Fruit fly (Drosophila melanogaster) ovary, adult (tissue): Measurements from ENCODE around the gene ClpP.

Experiments used
- CG17801 ChIP-seq: fragments of 200-800 bp; optimal IDR thresholded peaks from 2 replicates; lab custom pipeline; 2019; ENCODE audit warnings: missing biosample characterization, mild to moderate bottlenecking, missing genetic modification characterization, moderate library complexity; ENCODE audit not compliant: partially characterized antibody

ClpP gene

DNA sequence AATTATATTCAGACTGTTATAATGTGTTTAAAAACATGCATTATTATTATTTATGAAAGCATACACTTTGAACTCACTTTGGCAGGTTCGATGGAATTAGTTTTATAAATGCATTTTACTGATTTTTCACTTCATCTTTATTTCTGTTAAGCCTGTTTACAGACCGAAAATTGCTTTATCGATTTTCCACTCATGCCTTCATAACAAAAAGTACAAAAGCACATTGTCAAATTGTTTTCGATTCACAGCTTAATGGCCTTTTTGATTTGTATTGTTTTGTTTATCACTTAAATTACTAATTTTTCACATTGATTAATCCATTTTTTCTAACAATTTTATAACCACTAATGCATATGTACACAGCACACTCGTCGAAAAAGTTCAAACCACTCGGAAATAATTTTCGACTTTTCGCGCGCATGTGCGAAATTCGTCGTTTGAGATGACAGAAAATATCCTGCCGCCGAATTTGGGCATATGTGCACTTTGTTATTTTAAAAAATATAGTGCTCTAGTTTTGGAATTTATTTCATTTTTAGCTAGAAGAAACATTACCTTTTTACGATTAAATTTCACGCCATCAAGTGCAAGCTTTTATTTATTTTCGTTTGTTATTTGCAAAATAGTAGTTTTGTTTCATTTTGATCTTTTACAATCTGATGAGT, 17.1 kb downstream of the ClpP start, which contains the start of gene rho-5:
rho-5 (minus strand) TSS at position 296 of the 665 bp plus-strand sequence.
- no peak for TF ChIP-seq CG17801 (GFP tag; lab: Kevin White, UChicago)

DNA sequence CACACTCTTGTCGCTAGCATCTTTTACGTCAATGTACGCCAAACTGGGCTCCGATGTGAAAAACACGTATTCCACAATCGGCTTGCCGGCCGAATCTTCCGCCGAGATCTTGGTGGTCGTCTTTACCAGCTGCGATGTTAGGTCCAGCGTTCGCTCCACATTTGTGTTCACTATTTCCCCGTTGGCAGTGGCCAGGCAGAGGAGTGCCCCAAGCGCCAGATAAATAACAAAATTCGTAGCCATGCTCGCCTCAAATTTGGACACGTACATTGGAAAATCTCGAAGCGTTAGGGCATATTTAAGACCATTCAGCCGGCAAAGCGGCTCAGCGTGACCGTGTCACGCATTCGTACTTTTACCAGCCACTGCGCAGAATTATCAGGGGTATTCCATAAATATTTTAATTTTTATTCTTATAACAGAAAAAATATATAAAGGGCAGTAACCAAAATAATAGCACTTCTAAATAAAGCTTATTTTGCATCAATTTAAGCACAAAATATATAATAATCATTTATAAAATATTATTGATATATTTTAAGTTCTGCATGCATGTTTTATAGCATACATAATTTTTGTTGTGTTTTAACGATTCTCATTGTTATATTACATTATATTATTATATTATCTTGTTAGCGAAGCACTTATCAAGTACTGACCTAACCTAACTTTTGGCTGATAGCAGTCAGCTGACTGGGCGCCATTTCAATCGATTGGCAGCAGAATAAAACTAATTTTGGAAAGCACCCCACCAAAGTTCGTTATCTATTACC, 19.1 kb downstream of the ClpP start, which contains the start of the genes CG33303 and dpr19:
CG33303 (minus strand) TSS at position 294 of the 773 bp plus-strand sequence.
dpr19 (plus strand) TSS at position 705 of the 773 bp plus-strand sequence.
- peak; percentile 59 for TF ChIP-seq CG17801 (GFP tag; lab: Kevin White, UChicago)

DNA sequence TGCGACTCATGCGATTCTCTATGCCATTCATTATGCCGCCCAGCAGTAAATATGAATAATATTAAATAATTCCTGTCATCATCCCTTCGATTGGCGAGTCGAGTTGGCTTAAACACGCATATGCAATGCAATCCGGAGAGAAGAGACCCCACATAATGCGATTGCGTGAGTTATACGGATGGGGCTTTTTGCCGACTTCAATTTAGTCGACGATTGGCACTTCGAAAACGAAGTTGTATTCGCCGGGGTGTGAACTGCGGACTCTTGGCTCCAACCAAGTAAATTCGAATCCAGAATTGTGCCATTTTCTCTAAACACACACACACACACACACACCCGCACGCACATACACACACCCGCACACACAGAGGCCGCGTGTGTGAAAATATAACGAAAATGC, 19.7 kb downstream of the ClpP start:
- no peak for TF ChIP-seq CG17801 (GFP tag; lab: Kevin White, UChicago)

DNA sequence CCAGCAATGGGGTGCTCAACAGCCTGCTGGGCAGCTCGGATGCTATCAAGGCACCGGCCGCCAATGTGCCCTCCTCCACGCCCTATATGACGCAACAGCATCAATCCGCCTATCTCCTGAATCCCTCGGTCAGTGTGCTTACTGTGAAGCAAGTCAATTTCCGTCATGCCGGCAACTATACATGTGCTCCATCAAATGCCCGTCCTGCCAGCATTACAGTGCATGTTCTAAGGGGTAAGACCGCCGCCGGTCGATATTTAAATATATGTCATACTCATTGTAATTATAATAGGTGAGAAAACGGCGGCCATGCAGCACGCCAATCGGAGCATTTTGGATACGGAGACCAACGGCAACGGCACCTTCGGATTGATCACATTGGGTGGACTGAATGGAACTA, 22.0 kb downstream of the ClpP start:
- no peak for TF ChIP-seq CG17801 (GFP tag; lab: Kevin White, UChicago)

DNA sequence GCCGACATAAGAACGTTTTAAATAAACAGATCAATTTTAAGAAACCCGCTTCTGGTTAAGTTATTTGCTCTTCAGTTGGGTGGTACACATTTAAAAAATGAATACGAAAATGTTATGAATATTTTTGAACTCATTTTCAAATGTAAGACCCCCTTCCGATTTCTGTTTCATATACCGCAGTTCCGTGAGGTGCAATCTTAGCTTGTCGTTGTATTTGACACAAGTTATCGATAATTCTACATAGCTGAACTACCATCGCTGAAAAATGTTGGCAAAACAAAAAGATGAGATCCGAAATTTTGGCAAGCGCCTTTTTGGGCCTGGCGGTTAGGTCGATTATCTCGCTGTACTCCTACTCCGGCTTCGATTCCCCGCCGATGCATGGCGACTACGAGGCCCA, 23.3 kb downstream of the ClpP start, which contains the start of gene gny:
gny (plus strand) TSS at position 239 of the 400 bp plus-strand sequence.
- TF ChIP-seq CG17801 (GFP tag; lab: Kevin White, UChicago), result no peak

DNA sequence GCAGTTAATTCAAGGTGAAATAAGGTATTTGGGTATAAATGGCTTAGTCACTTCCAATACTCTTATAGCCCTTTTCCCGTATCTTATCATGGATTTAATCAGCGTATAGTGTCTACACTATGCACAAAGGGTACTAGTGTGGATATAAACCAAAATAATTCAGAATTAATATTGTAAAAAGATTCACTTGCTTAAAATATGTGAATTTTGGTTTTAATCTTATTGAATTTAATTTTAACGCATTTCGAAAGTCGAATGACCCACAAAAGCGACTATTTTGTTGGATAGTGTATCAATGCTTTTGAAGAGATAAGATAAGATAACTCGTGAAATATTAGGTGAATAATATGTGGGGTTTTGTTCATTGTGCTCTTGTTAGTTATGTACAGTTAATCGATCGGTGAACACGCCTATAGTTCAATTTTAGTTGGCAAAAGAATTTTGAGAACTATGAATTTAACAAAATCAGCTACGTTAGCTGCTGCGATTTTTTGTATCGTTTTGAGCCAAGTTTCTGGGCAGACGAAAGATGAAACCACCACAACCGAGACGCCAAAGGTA, 25.4 kb downstream of the ClpP start, which contains the start of gene CG5096:
CG5096 (plus strand) TSS at position 374 of the 561 bp plus-strand sequence.
- TF ChIP-seq CG17801 (GFP tag; lab: Kevin White, UChicago), result peak; percentile 33

DNA sequence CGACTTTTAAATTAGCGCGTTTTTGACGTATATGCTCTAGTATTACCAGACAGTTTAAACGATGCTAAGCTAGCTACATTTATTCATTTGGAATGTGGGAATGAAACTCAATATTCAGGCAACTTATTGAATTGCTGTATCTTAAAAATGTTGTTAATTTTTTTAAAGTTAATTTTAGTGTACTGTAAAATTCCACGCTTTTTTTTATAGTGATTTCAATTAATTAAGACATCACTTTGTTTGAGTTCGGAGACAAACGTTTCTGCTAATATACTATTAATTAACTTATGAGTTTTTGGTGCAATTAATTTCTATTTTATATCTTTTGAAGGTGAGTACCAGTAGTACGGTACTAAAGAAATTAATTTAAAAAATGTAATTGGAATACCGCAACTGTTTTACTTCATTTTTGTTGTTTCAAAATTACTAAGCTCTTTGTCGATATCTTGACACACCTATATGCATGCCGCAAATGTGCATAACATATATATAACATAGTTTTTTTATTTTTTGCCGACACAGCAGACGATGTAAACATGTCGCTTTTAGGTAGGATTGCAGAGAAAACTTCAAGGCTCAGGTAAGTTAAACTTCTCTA, 29.7 kb downstream of the ClpP start, which contains the start of the genes Cdk1 and mRpS7:
Cdk1 (minus strand) TSS at position 55 of the 598 bp plus-strand sequence.
mRpS7 (plus strand) TSS at position 455 of the 598 bp plus-strand sequence.
- peak; percentile 36 for TF ChIP-seq CG17801 (GFP tag; lab: Kevin White, UChicago)

DNA sequence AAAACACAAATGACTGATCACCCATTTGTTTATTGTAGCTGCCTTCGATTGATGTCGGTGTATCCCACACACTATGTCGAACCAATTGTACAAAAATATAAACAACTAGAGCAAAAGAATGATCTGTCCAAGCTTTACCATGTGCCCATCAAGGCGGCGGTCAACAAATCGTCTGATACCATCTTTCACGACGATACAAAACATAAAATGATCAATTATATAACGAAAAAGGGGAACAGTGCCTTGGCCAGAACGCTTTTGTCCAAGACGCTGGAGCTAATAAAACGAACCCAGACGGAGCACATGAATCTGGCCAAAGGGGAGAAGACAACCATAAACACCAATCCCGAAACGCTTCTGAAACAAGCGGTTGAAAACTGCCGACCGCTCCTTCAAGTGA, 30.2 kb downstream of the ClpP start:
- no peak for TF ChIP-seq CG17801 (GFP tag; lab: Kevin White, UChicago)

DNA sequence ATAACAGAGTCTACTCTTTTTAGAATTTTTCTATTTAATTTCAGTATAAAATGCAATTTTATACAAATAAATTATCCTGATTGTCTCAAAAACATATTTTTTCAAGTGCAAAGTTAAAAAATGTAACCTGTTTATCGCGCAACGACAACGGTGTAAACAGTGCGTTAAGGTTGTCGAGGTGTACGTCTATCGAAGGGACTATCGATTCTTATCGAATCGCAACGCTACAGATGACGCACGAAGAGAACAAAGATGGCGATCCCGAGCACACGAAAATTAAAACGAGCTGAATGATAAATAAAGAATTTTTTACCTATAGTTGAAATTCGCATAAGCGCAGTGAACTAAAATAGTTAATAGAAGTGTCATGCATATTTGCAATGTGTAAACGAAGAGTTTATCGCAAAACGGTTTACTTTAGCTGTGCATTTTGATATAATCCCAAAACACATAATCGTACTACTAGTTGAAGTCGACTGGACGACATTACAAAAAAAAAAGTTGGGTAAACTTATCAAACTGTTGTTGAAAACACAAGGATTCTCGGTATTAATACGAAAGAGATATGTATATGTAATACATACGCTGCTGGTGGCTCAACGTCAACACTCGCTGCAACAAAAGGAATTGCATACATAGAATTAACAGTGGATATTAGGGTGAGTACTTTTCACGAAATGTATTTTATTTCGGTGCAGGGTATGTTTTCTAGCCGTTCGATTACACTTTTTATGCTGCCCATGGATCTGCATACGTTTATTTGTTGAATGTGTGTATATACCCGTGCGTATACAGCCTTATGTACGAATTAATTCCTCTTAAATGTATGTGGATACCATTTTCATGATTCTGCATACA, 31.5 kb downstream of the ClpP start, which contains the start of gene da:
da (plus strand) TSS at position 237 of the 858 bp plus-strand sequence.
- peak; percentile 41 for TF ChIP-seq CG17801 (GFP tag; lab: Kevin White, UChicago)

DNA sequence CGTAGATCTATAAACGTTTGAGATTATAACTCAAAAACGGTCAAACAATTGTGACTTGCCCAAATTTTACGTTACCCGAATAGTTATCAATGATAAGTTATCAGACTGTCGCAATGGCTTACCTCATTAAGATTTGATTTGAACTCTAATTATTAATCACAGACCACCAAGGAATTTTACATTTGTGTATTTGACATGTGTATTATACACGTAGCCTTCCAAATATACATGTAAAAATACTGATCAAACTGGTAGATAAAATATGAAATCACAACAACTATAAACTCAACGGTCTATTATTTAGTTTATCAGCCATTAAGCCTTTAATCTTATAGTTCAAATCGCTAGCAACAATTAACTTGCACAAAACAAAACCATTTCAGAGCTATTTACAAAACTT, 36.9 kb downstream of the ClpP start:
- no peak for TF ChIP-seq CG17801 (GFP tag; lab: Kevin White, UChicago)

DNA sequence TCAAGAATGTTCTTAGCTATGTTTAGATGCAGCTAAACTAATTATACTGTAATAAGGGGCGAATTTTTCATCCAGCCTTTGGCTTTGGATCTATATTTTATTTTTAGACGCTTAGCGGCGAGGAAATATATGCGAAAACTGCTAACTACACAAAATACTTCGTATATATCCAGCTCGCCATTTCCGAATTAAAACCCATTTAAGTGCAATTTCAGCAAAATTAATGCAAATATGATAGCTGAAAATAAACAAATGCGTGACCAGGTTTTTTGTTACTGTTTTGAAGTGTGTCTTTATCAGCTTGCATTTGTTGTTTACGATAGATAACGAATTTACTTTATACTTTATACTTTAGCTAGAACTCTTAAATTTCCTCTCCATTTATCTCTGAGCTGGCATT, 38.4 kb downstream of the ClpP start:
- TF ChIP-seq CG17801 (GFP tag; lab: Kevin White, UChicago), result peak; percentile 8

DNA sequence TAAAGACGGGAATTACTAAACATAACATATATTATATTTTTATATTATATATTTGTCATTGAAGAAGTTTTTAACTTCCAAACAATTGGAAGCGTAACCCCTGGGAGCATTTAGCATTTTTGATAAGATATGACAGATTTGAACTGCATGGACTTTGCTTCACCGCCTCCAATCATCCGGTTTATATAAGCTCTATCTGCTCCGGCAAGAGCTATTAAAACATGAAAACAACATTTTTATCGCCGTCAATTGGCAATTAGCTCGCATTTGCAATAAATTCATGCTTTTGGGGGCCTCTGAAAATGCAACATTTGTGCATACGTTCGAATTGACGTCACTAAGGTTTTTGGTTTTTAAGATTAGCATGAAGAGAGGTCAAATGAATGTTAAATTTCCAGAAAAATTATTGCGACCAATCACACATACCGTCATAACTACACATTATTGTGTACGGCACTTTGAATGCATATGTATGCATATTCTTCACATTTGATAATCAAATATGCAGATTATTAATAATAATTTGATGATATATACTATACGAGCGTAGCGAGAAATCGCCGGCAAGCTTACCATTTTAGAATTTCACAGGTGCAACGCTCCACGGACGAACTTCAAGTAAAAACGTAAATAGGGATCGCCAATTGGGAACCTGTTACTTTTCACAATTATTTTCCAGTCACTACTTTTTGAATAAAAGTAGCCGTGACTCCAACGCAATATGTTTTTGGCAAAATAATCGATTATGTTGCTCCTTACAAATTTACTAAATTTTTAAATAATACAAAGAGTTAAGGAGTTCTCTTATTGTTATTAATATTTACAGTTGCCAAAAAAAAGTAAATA, 39.3 kb downstream of the ClpP start, which contains the start of gene Mdh1:
Mdh1 (minus strand) TSS at position 691 of the 846 bp plus-strand sequence.
- no peak for TF ChIP-seq CG17801 (GFP tag; lab: Kevin White, UChicago)

DNA sequence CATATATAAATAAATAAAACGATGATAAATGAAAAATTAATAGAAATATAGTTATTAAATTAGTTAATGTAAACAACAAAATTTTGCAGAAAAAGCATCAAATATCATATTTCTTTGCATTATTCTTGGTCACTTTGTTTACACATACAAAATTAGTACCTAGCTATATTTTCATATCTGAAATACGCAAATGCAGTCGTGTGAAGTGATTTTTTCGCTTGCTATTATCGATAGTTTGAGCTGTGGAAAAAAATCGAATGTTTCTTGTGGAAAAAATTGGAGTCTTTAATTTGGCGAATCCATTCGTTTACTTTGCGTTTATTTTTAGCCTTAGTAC, 39.9 kb downstream of the ClpP start, which contains the start of gene Cnot4:
Cnot4 (plus strand) TSS at position 229 of the 337 bp plus-strand sequence.
- TF ChIP-seq CG17801 (GFP tag; lab: Kevin White, UChicago), result peak; percentile 4
